Fruit fly (Drosophila melanogaster): Measurements from ENCODE around the gene rux.
A peak's percentile ranks its signal among the peaks of the same experiment; 100 is the strongest.

Gene rux

dm6 chrX:5992767-5993325, 44.8 kb downstream of the rux start:
- no peak for TF ChIP-seq CG13204 (GFP tag; optimal IDR thresholded peaks at IDR 0.05)
- no peak for TF ChIP-seq Snoo (tag; optimal IDR thresholded peaks at IDR 0.05)
- no peak for TF ChIP-seq CG32121 (GFP tag; IDR thresholded peaks at IDR 0.05)
- TF ChIP-seq CG9948 (tag; optimal IDR thresholded peaks at IDR 0.05), result no peak
- TF ChIP-seq D1 (tag; optimal IDR thresholded peaks at IDR 0.05), result no peak
- TF ChIP-seq fd96Ca (GFP tag; IDR thresholded peaks at IDR 0.05), result no peak

- TF ChIP-seq CG34367 (tag; optimal IDR thresholded peaks at IDR 0.05), result no peak
- TF ChIP-seq D1 (tag; optimal IDR thresholded peaks at IDR 0.05), result peak; percentile 9
- TF ChIP-seq CG15710 (tag; optimal IDR thresholded peaks at IDR 0.05), result no peak
- no peak for TF ChIP-seq CG10348 (GFP tag; IDR thresholded peaks at IDR 0.05)
- no peak for TF ChIP-seq gl (tag; optimal IDR thresholded peaks at IDR 0.05)
These were observed 45.5 kb downstream of the rux start for dm6 chrX:5992141-5992540.

- TF ChIP-seq CG34367 (tag; optimal IDR thresholded peaks at IDR 0.05) (no peak), CG4496 (GFP tag; IDR thresholded peaks at IDR 0.05) (peak; percentile 56; the same call in 1 of the 3 replicates), CG14655 (GFP tag; optimal IDR thresholded peaks at IDR 0.05) (peak; percentile 26)
These were observed 48.2 kb downstream of the rux start for dm6 chrX:5989368-5989767.

dm6 chrX:5988088-5988987, 49.3 kb downstream of the rux start, which contains the start of gene CG5966:
TSS of gene CG5966 (plus strand) at chrX:5988791.
- TF ChIP-seq CG12605 (GFP tag; IDR thresholded peaks at IDR 0.05) (peak; percentile 84), CG17806 (tag; optimal IDR thresholded peaks at IDR 0.05) (no peak), Pif1A (GFP tag; optimal IDR thresholded peaks at IDR 0.05) (peak; percentile 35), CG10348 (GFP tag; IDR thresholded peaks at IDR 0.05) (no peak), CG4496 (GFP tag; IDR thresholded peaks at IDR 0.05) (peak; percentile 72), gl (tag; optimal IDR thresholded peaks at IDR 0.05) (peak; percentile 79), CG34367 (tag; optimal IDR thresholded peaks at IDR 0.05) (peak; percentile 8), CG13204 (GFP tag; optimal IDR thresholded peaks at IDR 0.05) (peak; percentile 75), D1 (tag; optimal IDR thresholded peaks at IDR 0.05) (no peak), Ets98B (GFP tag; IDR thresholded peaks at IDR 0.05) (peak; percentile 70), rn (GFP tag; IDR thresholded peaks at IDR 0.05) (no peak), CG14655 (GFP tag; optimal IDR thresholded peaks at IDR 0.05) (peak; percentile 56), Snoo (tag; optimal IDR thresholded peaks at IDR 0.05) (no peak), CG15710 (tag; optimal IDR thresholded peaks at IDR 0.05) (no peak), fd96Ca (GFP tag; IDR thresholded peaks at IDR 0.05) (peak; percentile 37; the same call in 1 of the 3 replicates), CG8301 (tag; optimal IDR thresholded peaks at IDR 0.05) (peak; percentile 18)

- no peak for TF ChIP-seq gl (tag; optimal IDR thresholded peaks at IDR 0.05)
- no peak for TF ChIP-seq CG8159 (tag; optimal IDR thresholded peaks at IDR 0.05)
- TF ChIP-seq Pif1A (GFP tag; optimal IDR thresholded peaks at IDR 0.05), result no peak
- TF ChIP-seq rn (GFP tag; IDR thresholded peaks at IDR 0.05), result no peak
- TF ChIP-seq EcR (GFP tag; optimal IDR thresholded peaks at IDR 0.05), result no peak
- no peak for TF ChIP-seq CG34367 (tag; optimal IDR thresholded peaks at IDR 0.05)
- TF ChIP-seq CG8301 (tag; optimal IDR thresholded peaks at IDR 0.05), result no peak
- no peak for TF ChIP-seq CG17806 (tag; optimal IDR thresholded peaks at IDR 0.05)
- no peak for TF ChIP-seq CG9948 (tag; optimal IDR thresholded peaks at IDR 0.05)
- no peak for TF ChIP-seq Ets98B (GFP tag; IDR thresholded peaks at IDR 0.05)
- TF ChIP-seq CG15710 (tag; optimal IDR thresholded peaks at IDR 0.05), result no peak
- no peak for TF ChIP-seq D1 (tag; optimal IDR thresholded peaks at IDR 0.05)
These were observed 50.2 kb downstream of the rux start for dm6 chrX:5987362-5987761.
